Fruit fly (Drosophila melanogaster): ENCODE measurements around the gene CG6565.

dm6 chr2L:13412219-13412618, 38.4 kb downstream of the CG6565 start, which contains the start of gene Flad2:
- TF ChIP-seq zen2 (GFP tag; IDR thresholded peaks at IDR 0.05; ENCODE audit: partially characterized antibody) (no peak), CG3407 (GFP tag; optimal IDR thresholded peaks at IDR 0.05) (no peak)
